Fruit fly (Drosophila melanogaster) whole organism, embryonic: ENCODE data around the gene CG7156.

ENCODE experiments used
- ATbp ChIP-seq: fragments of 200-800 bp; sonication (Bioruptor generic); optimal IDR thresholded peaks from 2 replicates; lab custom pipeline; 2017; ENCODE audit warnings: missing biosample characterization, mild to moderate bottlenecking, missing genetic modification characterization, missing genetic modification reagents
- Aef1 ChIP-seq: fragments of 200-800 bp; sonication (Bioruptor generic); IDR thresholded peaks from 3 replicates; pipeline ENCODE4 v1.3.6; 2022; ENCODE audit warnings: missing biosample characterization, missing genetic modification characterization
- CG10543 ChIP-seq: fragments of 200-800 bp; sonication (Bioruptor generic); optimal IDR thresholded peaks from 3 replicates; lab custom pipeline; 2017; ENCODE audit warnings: missing biosample characterization, mild to moderate bottlenecking, missing genetic modification characterization, moderate library complexity
- CG11247 ChIP-seq: fragments of 200-800 bp; sonication (Bioruptor generic); IDR thresholded peaks from 2 replicates; pipeline ENCODE4 v1.3.6; 2022; ENCODE audit warnings: missing biosample characterization, missing genetic modification characterization
- CG11695 ChIP-seq: fragments of 200-800 bp; sonication (Bioruptor generic); IDR thresholded peaks from 3 replicates; pipeline ENCODE4 v1.3.6; 2022; ENCODE audit warnings: missing biosample characterization, missing genetic modification characterization
- CG12769 ChIP-seq: fragments of 200-800 bp; sonication (Bioruptor generic); optimal IDR thresholded peaks from 2 replicates; lab custom pipeline; 2019; ENCODE audit warnings: missing biosample characterization, mild to moderate bottlenecking, missing genetic modification characterization, moderate library complexity
- CG13296 ChIP-seq: fragments of 200-800 bp; sonication (Bioruptor generic); optimal IDR thresholded peaks from 3 replicates; lab custom pipeline; 2018; ENCODE audit warnings: missing biosample characterization, mild to moderate bottlenecking, missing genetic modification characterization
- CG17361 ChIP-seq: fragments of 200-800 bp; sonication (Bioruptor generic); IDR thresholded peaks from 3 replicates; pipeline ENCODE4 v1.3.6; 2022; ENCODE audit warnings: missing biosample characterization, missing genetic modification characterization
- CG18764 ChIP-seq: fragments of 200-800 bp; sonication (Bioruptor generic); optimal IDR thresholded peaks from 3 replicates; lab custom pipeline; 2016; ENCODE audit warnings: missing biosample characterization, missing genetic modification characterization
- CG30020 ChIP-seq: fragments of 200-800 bp; optimal IDR thresholded peaks from 2 replicates; lab custom pipeline; 2019; ENCODE audit warnings: missing biosample characterization, mild to moderate bottlenecking, missing genetic modification characterization, moderate library complexity
- CG32767 ChIP-seq: fragments of 200-800 bp; sonication (Bioruptor generic); IDR thresholded peaks from 2 replicates; pipeline ENCODE4 v1.3.6; 2022; ENCODE audit warnings: missing biosample characterization, missing genetic modification characterization
- CG34422 ChIP-seq: fragments of 200-800 bp; sonication (Bioruptor generic); IDR thresholded peaks from 3 replicates; pipeline ENCODE4 v1.3.6; 2022; ENCODE audit warnings: missing biosample characterization, missing genetic modification characterization
- CG42726 ChIP-seq: fragments of 200-800 bp; sonication (Bioruptor generic); IDR thresholded peaks from 2 replicates; pipeline ENCODE4 v1.3.6; 2022; ENCODE audit warnings: missing biosample characterization, missing genetic modification characterization; ENCODE audit not compliant: partially characterized antibody
- CG4404 ChIP-seq: fragments of 200-800 bp; sonication (Bioruptor generic); IDR thresholded peaks from 2 replicates; pipeline ENCODE4 v1.3.6; 2022; ENCODE audit warnings: missing biosample characterization, missing genetic modification characterization
- CG4854 ChIP-seq: fragments of 200-800 bp; sonication (Bioruptor generic); optimal IDR thresholded peaks from 2 replicates; lab custom pipeline; 2016; ENCODE audit warnings: missing biosample characterization, missing genetic modification characterization, inconsistent platforms
- CG6272 ChIP-seq: fragments of 200-800 bp; sonication (Bioruptor generic); IDR thresholded peaks from 2 replicates; pipeline ENCODE4 v1.3.6; 2022; ENCODE audit warnings: missing biosample characterization, missing genetic modification characterization
- CG8388 ChIP-seq: fragments of 200-800 bp; sonication (Bioruptor generic); optimal IDR thresholded peaks from 2 replicates; lab custom pipeline; 2019; ENCODE audit warnings: missing biosample characterization, mild to moderate bottlenecking, missing genetic modification characterization, moderate library complexity
- CG9876 ChIP-seq: fragments of 200-800 bp; sonication (Bioruptor generic); optimal IDR thresholded peaks from 2 replicates; lab custom pipeline; 2016; ENCODE audit warnings: missing biosample characterization, missing genetic modification characterization
- Dip2 ChIP-seq: fragments of 200-800 bp; sonication (Bioruptor generic); IDR thresholded peaks from 2 replicates; pipeline ENCODE4 v1.3.6; 2022; ENCODE audit warnings: missing biosample characterization, missing genetic modification characterization
- Fer3 ChIP-seq: fragments of 200-800 bp; sonication (Bioruptor generic); optimal IDR thresholded peaks from 2 replicates; lab custom pipeline; 2018; ENCODE audit warnings: missing biosample characterization, mild to moderate bottlenecking, missing genetic modification characterization, moderate library complexity
- HLH4C ChIP-seq: fragments of 200-800 bp; sonication (Bioruptor generic); IDR thresholded peaks from 3 replicates; pipeline ENCODE4 v1.3.6; 2022; ENCODE audit warnings: missing biosample characterization, missing genetic modification characterization; ENCODE audit not compliant: partially characterized antibody
- Jarid2 ChIP-seq: fragments of 200-800 bp; sonication (Bioruptor generic); optimal IDR thresholded peaks from 3 replicates; lab custom pipeline; 2017; ENCODE audit warnings: mild to moderate bottlenecking, missing biosample characterization, missing genetic modification reagents, missing genetic modification characterization
- NK7.1 ChIP-seq: fragments of 200-800 bp; sonication (Bioruptor generic); optimal IDR thresholded peaks from 3 replicates; lab custom pipeline; 2016; ENCODE audit warnings: missing biosample characterization, missing genetic modification characterization
- Pdp1 ChIP-seq, 2 experiments: fragments of 200-800 bp; sonication (Bioruptor generic); optimal IDR thresholded peaks; 3 replicates each; lab custom pipeline; 2016; ENCODE audit warnings: missing biosample characterization in 2 of 2, missing genetic modification characterization in 2 of 2, mild to moderate bottlenecking in 1 of 2, moderate library complexity in 1 of 2
- Side ChIP-seq: fragments of 200-800 bp; sonication (Bioruptor generic); optimal IDR thresholded peaks from 2 replicates; lab custom pipeline; 2016; ENCODE audit warnings: missing biosample characterization, missing genetic modification characterization
- Xrp1 ChIP-seq: fragments of 200-800 bp; sonication (Bioruptor generic); IDR thresholded peaks from 2 replicates; pipeline ENCODE4 v1.3.6; 2022; ENCODE audit warnings: missing biosample characterization, missing genetic modification characterization
- YL-1 ChIP-seq: fragments of 200-800 bp; sonication (Bioruptor generic); optimal IDR thresholded peaks from 3 replicates; lab custom pipeline; 2017; ENCODE audit warnings: missing biosample characterization, mild to moderate bottlenecking, missing genetic modification characterization
- bigmax ChIP-seq: fragments of 200-800 bp; sonication (Bioruptor generic); optimal IDR thresholded peaks from 2 replicates; lab custom pipeline; 2018; ENCODE audit warnings: missing biosample characterization, mild to moderate bottlenecking, missing genetic modification characterization
- da ChIP-seq: fragments of 200-800 bp; sonication (Bioruptor generic); optimal IDR thresholded peaks from 2 replicates; lab custom pipeline; 2016; ENCODE audit warnings: missing biosample characterization, missing genetic modification characterization
- eyg ChIP-seq: fragments of 200-800 bp; sonication (Bioruptor generic); optimal IDR thresholded peaks from 3 replicates; lab custom pipeline; 2016; ENCODE audit warnings: missing biosample characterization, missing genetic modification characterization
- fu2 ChIP-seq: fragments of 200-800 bp; sonication (Bioruptor generic); optimal IDR thresholded peaks from 2 replicates; lab custom pipeline; 2016; ENCODE audit warnings: missing biosample characterization, missing genetic modification characterization
- gem ChIP-seq: fragments of 200-800 bp; sonication (Bioruptor generic); optimal IDR thresholded peaks from 2 replicates; lab custom pipeline; 2019; ENCODE audit warnings: missing biosample characterization, mild to moderate bottlenecking, missing genetic modification characterization, moderate library complexity
- grn ChIP-seq: fragments of 200-800 bp; sonication (Bioruptor generic); optimal IDR thresholded peaks from 3 replicates; lab custom pipeline; 2017; ENCODE audit warnings: missing biosample characterization, missing genetic modification characterization
- gsb-n ChIP-seq: fragments of 200-800 bp; sonication (Bioruptor generic); optimal IDR thresholded peaks from 3 replicates; lab custom pipeline; 2018; ENCODE audit warnings: missing biosample characterization, mild to moderate bottlenecking, missing genetic modification characterization
- hb ChIP-seq: fragments of 200-800 bp; sonication (Bioruptor generic); IDR thresholded peaks from 3 replicates; pipeline ENCODE4 v1.3.6; 2022; ENCODE audit warnings: missing biosample characterization, missing genetic modification characterization; ENCODE audit not compliant: partially characterized antibody
- hbn ChIP-seq: fragments of 200-800 bp; sonication (Bioruptor generic); IDR thresholded peaks from 2 replicates; pipeline ENCODE4 v1.3.6; 2022; ENCODE audit warnings: missing biosample characterization, missing genetic modification characterization; ENCODE audit not compliant: partially characterized antibody
- ind ChIP-seq: fragments of 200-800 bp; sonication (Bioruptor generic); optimal IDR thresholded peaks from 3 replicates; lab custom pipeline; 2016; ENCODE audit warnings: missing biosample characterization, missing genetic modification characterization
- inv ChIP-seq: fragments of 200-800 bp; sonication (Bioruptor generic); IDR thresholded peaks from 2 replicates; pipeline ENCODE4 v1.3.6; 2022; ENCODE audit warnings: missing biosample characterization, missing genetic modification characterization; ENCODE audit not compliant: partially characterized antibody
- jigr1 ChIP-seq: fragments of 200-800 bp; sonication (Bioruptor generic); IDR thresholded peaks from 3 replicates; pipeline ENCODE4 v1.3.6; 2022; ENCODE audit warnings: missing biosample characterization, missing genetic modification characterization
- odd ChIP-seq: fragments of 200-800 bp; sonication (Bioruptor generic); optimal IDR thresholded peaks from 2 replicates; lab custom pipeline; 2017; ENCODE audit warnings: missing biosample characterization, mild to moderate bottlenecking, missing genetic modification characterization
- ro ChIP-seq: fragments of 200-800 bp; sonication (Bioruptor generic); IDR thresholded peaks from 2 replicates; pipeline ENCODE4 v1.3.6; 2022; ENCODE audit warnings: missing biosample characterization, missing genetic modification characterization
- row ChIP-seq: fragments of 200-800 bp; sonication (Bioruptor generic); IDR thresholded peaks from 3 replicates; pipeline ENCODE4 v1.3.6; 2022; ENCODE audit warnings: missing biosample characterization, missing genetic modification characterization
- run ChIP-seq: fragments of 200-800 bp; sonication (Bioruptor generic); optimal IDR thresholded peaks from 3 replicates; lab custom pipeline; 2018; ENCODE audit warnings: missing biosample characterization, mild to moderate bottlenecking, missing genetic modification characterization
- so ChIP-seq: fragments of 200-800 bp; sonication (Bioruptor generic); IDR thresholded peaks from 3 replicates; pipeline ENCODE4 v1.3.6; 2022; ENCODE audit warnings: missing biosample characterization, missing genetic modification characterization
- trem ChIP-seq: fragments of 200-800 bp; optimal IDR thresholded peaks from 3 replicates; lab custom pipeline; 2019; ENCODE audit warnings: missing biosample characterization, mild to moderate bottlenecking, missing genetic modification characterization, moderate library complexity
- unc-4 ChIP-seq: fragments of 200-800 bp; sonication (Bioruptor generic); IDR thresholded peaks from 2 replicates; pipeline ENCODE4 v1.3.6; 2022; ENCODE audit warnings: missing biosample characterization, missing genetic modification characterization; ENCODE audit not compliant: partially characterized antibody
- wek ChIP-seq: fragments of 200-800 bp; sonication (Bioruptor generic); optimal IDR thresholded peaks from 3 replicates; lab custom pipeline; 2018; ENCODE audit warnings: missing biosample characterization, mild to moderate bottlenecking, missing genetic modification characterization, moderate library complexity
- yki ChIP-seq: fragments of >200 bp; optimal IDR thresholded peaks from 3 replicates; lab custom pipeline; 2018
- zf30C ChIP-seq: fragments of 200-800 bp; sonication (Bioruptor generic); optimal IDR thresholded peaks from 3 replicates; lab custom pipeline; 2018; ENCODE audit warnings: missing biosample characterization, mild to moderate bottlenecking, missing genetic modification characterization

The CG7156 gene

dm6 chr3R:18242089-18242955 lies at the start of gene CG7156, which contains the start of gene 14-3-3epsilon (continued):
- peak; percentile 65 for TF ChIP-seq CG42726 (GFP tag; lab: Robert Waterston, UW)
- no peak for TF ChIP-seq NK7.1 (GFP tag; lab: Kevin White, UChicago)
- peak; percentile 77 for TF ChIP-seq Jarid2 (GFP tag; lab: Kevin White, UChicago)
- peak; percentile 39 for TF ChIP-seq CG13296 (GFP tag; lab: Kevin White, UChicago)
- peak; percentile 37 for TF ChIP-seq gsb-n (tag; lab: Kevin White, UChicago)
- no peak for TF ChIP-seq grn (GFP tag; lab: Kevin White, UChicago)
- no peak for TF ChIP-seq yki (lab: Kevin White, UChicago)
- TF ChIP-seq da (GFP tag; lab: Kevin White, UChicago) = no peak
- TF ChIP-seq Aef1 (GFP tag; lab: Robert Waterston, UW) = no peak
- TF ChIP-seq inv (GFP tag; lab: Robert Waterston, UW) = peak; percentile 55
- TF ChIP-seq zf30C (GFP tag; lab: Kevin White, UChicago) = no peak
- TF ChIP-seq CG12769 (tag; lab: Kevin White, UChicago) = no peak
- TF ChIP-seq wek = peak; percentile 38
- TF ChIP-seq Dip2 = no peak
- TF ChIP-seq run (tag; lab: Kevin White, UChicago) = no peak
- no peak for TF ChIP-seq CG4404 (GFP tag; lab: Robert Waterston, UW)
- TF ChIP-seq CG9876 (GFP tag; lab: Kevin White, UChicago) = no peak
- TF ChIP-seq ind (GFP tag; lab: Kevin White, UChicago) = peak; percentile 32
- TF ChIP-seq ro (GFP tag; lab: Robert Waterston, UW) = no peak
- TF ChIP-seq gem (tag; lab: Kevin White, UChicago) = peak; percentile 71
- no peak for TF ChIP-seq CG6272 (GFP tag; lab: Robert Waterston, UW)
- no peak for TF ChIP-seq CG11695 (GFP tag; lab: Robert Waterston, UW)
- TF ChIP-seq eyg (GFP tag; lab: Kevin White, UChicago) = no peak
- TF ChIP-seq CG30020 (tag; lab: Kevin White, UChicago) = peak; percentile 50
- 0 out of 2 replicates have a peak, but pooled peaks have one; percentile 32 for TF ChIP-seq hbn (GFP tag; lab: Robert Waterston, UW)
- no peak for TF ChIP-seq CG4854 (GFP tag; lab: Kevin White, UChicago)
- TF ChIP-seq row (GFP tag; lab: Robert Waterston, UW) = peak; percentile 35
- TF ChIP-seq trem (tag; lab: Kevin White, UChicago) = peak; percentile 77
- TF ChIP-seq fu2 (GFP tag; lab: Kevin White, UChicago) = no peak
- TF ChIP-seq YL-1 (GFP tag; lab: Kevin White, UChicago) = peak; percentile 18
- peak; percentile 69; the same call in 2 of the 3 replicates for TF ChIP-seq CG34422 (GFP tag; lab: Robert Waterston, UW)
- no peak; the same call in 2 of the 3 replicates for TF ChIP-seq jigr1 (GFP tag; lab: Robert Waterston, UW)
- no peak for TF ChIP-seq bigmax (GFP tag; lab: Kevin White, UChicago)
- TF ChIP-seq Side (GFP tag; lab: Kevin White, UChicago) = no peak
- TF ChIP-seq HLH4C (GFP tag; lab: Robert Waterston, UW) = no peak
- TF ChIP-seq odd (GFP tag; lab: Kevin White, UChicago) = peak; percentile 26
- TF ChIP-seq CG10543 = no peak
- TF ChIP-seq Xrp1 (GFP tag; lab: Robert Waterston, UW) = peak; percentile 60
- no peak for TF ChIP-seq CG11247 (GFP tag; lab: Robert Waterston, UW)
- peak; percentile 73; the same call in 2 of the 3 replicates for TF ChIP-seq CG17361
- TF ChIP-seq hb (GFP tag; lab: Robert Waterston, UW) = no peak
- peak; percentile 37 for TF ChIP-seq CG18764
- peak; percentile 45; the same call in 1 of the 2 replicates for TF ChIP-seq unc-4 (GFP tag; lab: Robert Waterston, UW)
- TF ChIP-seq Pdp1 (GFP tag; optimal IDR thresholded peaks at IDR 0.05; lab: Kevin White, UChicago) = peak in 1 of 2 experiments; percentile 64
- TF ChIP-seq Fer3 = peak; percentile 51
- TF ChIP-seq CG8388 (GFP tag; lab: Kevin White, UChicago) = peak; percentile 49
- peak; percentile 63 for TF ChIP-seq CG32767
- peak; percentile 55; the same call in 2 of the 3 replicates for TF ChIP-seq so (GFP tag; lab: Robert Waterston, UW)
- peak; percentile 3 for TF ChIP-seq ATbp (GFP tag; lab: Kevin White, UChicago)
